Worm (Caenorhabditis elegans): Measurements from ENCODE around the gene F01G10.5.

F01G10.5 gene

DNA sequence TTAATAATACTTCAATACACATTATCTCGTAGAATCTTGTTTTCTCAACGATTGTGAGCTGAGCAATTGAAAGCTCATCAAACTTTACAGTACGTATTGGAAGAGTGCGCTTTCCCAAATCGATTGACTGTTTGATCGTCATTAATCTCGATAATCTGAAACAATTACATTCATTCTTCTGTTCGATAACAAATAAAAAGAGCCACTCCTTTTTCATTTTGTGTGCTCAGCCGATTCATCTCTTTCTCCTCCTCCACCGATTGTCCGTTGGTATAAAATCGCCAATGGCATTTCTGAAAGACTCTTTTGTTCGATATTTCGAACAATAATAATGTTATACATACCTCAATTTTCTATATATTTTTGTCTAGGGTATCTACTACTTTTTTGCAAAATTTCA lies 7.1 kb downstream of the F01G10.5 start, which contains the start of gene nas-12:
Gene nas-12 (plus strand): TSS at position 301 of the 400 bp plus-strand sequence.
- no peak for TF ChIP-seq Y116A8C.19 (tag; optimal IDR thresholded peaks at IDR 0.05; ENCODE audit: borderline replicate concordance)
- TF ChIP-seq pag-3 (tag; optimal IDR thresholded peaks at IDR 0.05; ENCODE audit: borderline replicate concordance, insufficient read depth): no peak
- TF ChIP-seq isw-1 (GFP tag; IDR thresholded peaks at IDR 0.05): no peak

DNA sequence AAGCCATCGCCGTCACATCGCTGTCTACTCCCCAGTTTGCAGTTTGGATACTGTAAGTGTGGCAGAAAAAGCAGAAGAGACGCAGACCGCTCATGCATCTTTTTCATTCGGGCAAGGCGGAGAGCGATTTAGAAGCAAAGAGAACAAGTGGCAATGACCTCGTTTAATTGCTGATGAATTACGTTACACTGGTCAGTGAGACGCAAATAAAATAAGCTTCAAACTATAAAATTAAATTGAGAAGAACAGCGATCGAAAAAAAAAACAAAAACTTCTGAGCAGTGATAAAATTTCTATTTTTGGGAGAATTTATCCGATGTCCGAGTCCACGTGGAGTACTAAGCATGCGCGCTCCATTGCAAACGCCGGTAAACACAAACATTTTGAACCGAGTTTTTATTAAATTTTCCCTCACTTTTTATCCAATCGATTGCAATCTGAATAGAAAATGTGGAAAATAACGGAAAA lies 8.7 kb downstream of the F01G10.5 start, which contains the start of gene C24F3.2:
Gene C24F3.2 (plus strand): TSS at position 418 of the 468 bp plus-strand sequence.
- TF ChIP-seq unc-62 (GFP tag; optimal IDR thresholded peaks at IDR 0.05): no peak
- TF ChIP-seq ceh-82 (tag; optimal IDR thresholded peaks at IDR 0.05): peak in 1 of 3 experiments; percentile 29
- peak; percentile 81 for TF ChIP-seq nhr-71 (tag; optimal IDR thresholded peaks at IDR 0.05)
- peak; percentile 11 for TF ChIP-seq lin-13 (GFP tag; optimal IDR thresholded peaks at IDR 0.05)
- peak; percentile 24 for TF ChIP-seq skn-1 (tag; optimal IDR thresholded peaks at IDR 0.05)
- peak in 2 of 6 experiments; percentile 36 to 54 for TF ChIP-seq elt-3 (tag; optimal IDR thresholded peaks at IDR 0.05)
- TF ChIP-seq lsy-2 (tag; optimal IDR thresholded peaks at IDR 0.05): peak; percentile 92 to 97
- TF ChIP-seq fos-1 (tag; optimal IDR thresholded peaks at IDR 0.05): peak; percentile 37
- peak; percentile 75 for TF ChIP-seq rnt-1 (tag; optimal IDR thresholded peaks at IDR 0.05)
- TF ChIP-seq lin-35 (GFP tag; optimal IDR thresholded peaks at IDR 0.05): peak; percentile 77 to 87
- TF ChIP-seq nhr-90 (tag; optimal IDR thresholded peaks at IDR 0.05; ENCODE audit: poor library complexity): peak; percentile 56
- TF ChIP-seq nhr-20 (tag; optimal IDR thresholded peaks at IDR 0.05): peak; percentile 80
- peak; percentile 84 for TF ChIP-seq snu-23 (GFP tag; optimal IDR thresholded peaks at IDR 0.05)
- no peak for TF ChIP-seq zag-1 (tag; optimal IDR thresholded peaks at IDR 0.05)
- peak; percentile 41 to 79 for TF ChIP-seq efl-1 (optimal IDR thresholded peaks at IDR 0.05)
- TF ChIP-seq efl-1 (GFP tag; optimal IDR thresholded peaks at IDR 0.05 in 1 of 2): peak; percentile 80 to 97
- peak; percentile 67 for TF ChIP-seq swsn-7 (tag; optimal IDR thresholded peaks at IDR 0.05)
- peak; percentile 15 for TF ChIP-seq snpc-4 (tag; optimal IDR thresholded peaks at IDR 0.05)
- no peak for TF ChIP-seq mef-2 (tag; optimal IDR thresholded peaks at IDR 0.05)
- TF ChIP-seq egl-13 (tag; optimal IDR thresholded peaks at IDR 0.05): peak; percentile 0
- peak; percentile 38 for TF ChIP-seq nhr-77 (tag; optimal IDR thresholded peaks at IDR 0.05)
- peak; percentile 45 for TF ChIP-seq nhr-19 (GFP tag; conservative IDR thresholded peaks at IDR 0.05)
- no peak for TF ChIP-seq jun-1 (tag; optimal IDR thresholded peaks at IDR 0.05)
- TF ChIP-seq Y116A8C.19 (tag; optimal IDR thresholded peaks at IDR 0.05; ENCODE audit: borderline replicate concordance): no peak
- peak; percentile 59 for TF ChIP-seq dsc-1 (tag; optimal IDR thresholded peaks at IDR 0.05)
- peak; percentile 69 for TF ChIP-seq fkh-8 (tag; optimal IDR thresholded peaks at IDR 0.05)
- no peak for TF ChIP-seq lin-15B (tag; optimal IDR thresholded peaks at IDR 0.05)
- peak; percentile 71 for TF ChIP-seq blmp-1 (tag; optimal IDR thresholded peaks at IDR 0.05)
- TF ChIP-seq sup-37 (GFP tag; optimal IDR thresholded peaks at IDR 0.05): peak; percentile 45
- TF ChIP-seq C34B4.2 (tag; optimal IDR thresholded peaks at IDR 0.05): no peak
- TF ChIP-seq nhr-85 (tag): peak; percentile 94
- peak; percentile 49 for TF ChIP-seq tbx-2 (tag; optimal IDR thresholded peaks at IDR 0.05)
- peak; percentile 69 for TF ChIP-seq mep-1 (tag; optimal IDR thresholded peaks at IDR 0.05)
- TF ChIP-seq ces-1 (GFP tag; optimal IDR thresholded peaks at IDR 0.05): no peak
- TF ChIP-seq ztf-4 (tag; optimal IDR thresholded peaks at IDR 0.05): peak; percentile 48
- TF ChIP-seq irx-1 (tag; optimal IDR thresholded peaks at IDR 0.05): peak; percentile 61
- peak; percentile 42 for TF ChIP-seq unc-130 (tag; optimal IDR thresholded peaks at IDR 0.05)
- peak; percentile 52 for TF ChIP-seq vab-15 (tag; optimal IDR thresholded peaks at IDR 0.05)
- TF ChIP-seq unc-86 (tag; optimal IDR thresholded peaks at IDR 0.05): peak; percentile 26
- peak; percentile 94 for TF ChIP-seq lin-14 (GFP tag; optimal IDR thresholded peaks at IDR 0.05)
- no peak for TF ChIP-seq elt-2 (tag; optimal IDR thresholded peaks at IDR 0.05)
- peak; percentile 60 to 85 (median 74) for TF ChIP-seq dpl-1 (GFP tag; optimal IDR thresholded peaks at IDR 0.05)
- TF ChIP-seq xbp-1 (tag; optimal IDR thresholded peaks at IDR 0.05): peak; percentile 64
- TF ChIP-seq C16A3.4 (tag; optimal IDR thresholded peaks at IDR 0.05): peak; percentile 45
- peak; percentile 16; the same call in 1 of the 2 replicates for TF ChIP-seq isw-1 (GFP tag; IDR thresholded peaks at IDR 0.05)
- no peak for TF ChIP-seq fkh-4 (tag; optimal IDR thresholded peaks at IDR 0.05; ENCODE audit: borderline replicate concordance)
- TF ChIP-seq nhr-12 (tag; optimal IDR thresholded peaks at IDR 0.05): no peak
- TF ChIP-seq nhr-47 (tag; optimal IDR thresholded peaks at IDR 0.05): peak; percentile 64

All from whole organism, L1 larva.